Fruit fly (Drosophila melanogaster): Measurements from ENCODE around the gene Zw.

dm6 chrX:19621145-19621544 is 45.9 kb upstream of the Zw start, which contains the start of gene CG14221:
- TF ChIP-seq CG8478 (optimal IDR thresholded peaks at IDR 0.05) (no peak), CTCF (optimal IDR thresholded peaks at IDR 0.05) (no peak)

All from S2 (cell line).